Fruit fly (Drosophila melanogaster): ENCODE data around the gene CG5276.

dm6 chr3R:11431395-11431977 is at the start of gene CG5276, which contains the start of gene RpL24-like:
- TF ChIP-seq cwo (GFP tag; optimal IDR thresholded peaks at IDR 0.05) (peak; percentile 66), sob (GFP tag; IDR thresholded peaks at IDR 0.05) (no peak; the same call in 1 of the 2 replicates), vnd (GFP tag; IDR thresholded peaks at IDR 0.05; ENCODE audit: partially characterized antibody) (peak; percentile 65), ind (GFP tag; optimal IDR thresholded peaks at IDR 0.05) (no peak), CHES-1-like (GFP tag; optimal IDR thresholded peaks at IDR 0.05) (peak; percentile 73), Hr78 (GFP tag; optimal IDR thresholded peaks at IDR 0.05) (no peak), CG11560 (tag; IDR thresholded peaks at IDR 0.05) (no peak)

Data from whole organism, embryonic.